Worm (Caenorhabditis elegans) whole organism, L2 larva: Measurements from ENCODE around the gene T09F5.10.

Source experiments
- C34F6.9 ChIP-seq: fragments of 150-350 bp; optimal IDR thresholded peaks from 2 replicates; lab custom pipeline; 2014; ENCODE audit warnings: missing biosample characterization, missing genetic modification characterization
- R02D3.7 ChIP-seq: fragments of 150-350 bp; optimal IDR thresholded peaks from 2 replicates; lab custom pipeline; 2014; ENCODE audit warnings: missing biosample characterization, missing genetic modification characterization
- Y55F3AM.14 ChIP-seq: fragments of 200-800 bp; sonication (Bioruptor generic); optimal IDR thresholded peaks from 2 replicates; lab custom pipeline; 2018; ENCODE audit warnings: mild to moderate bottlenecking, missing genetic modification characterization, missing compliant biosample characterization
- alr-1 ChIP-seq: fragments of 150-350 bp; optimal IDR thresholded peaks from 2 replicates; lab custom pipeline; 2014; ENCODE audit warnings: missing biosample characterization, missing genetic modification characterization
- aly-2 ChIP-seq: fragments of 150-350 bp; optimal IDR thresholded peaks from 2 replicates; lab custom pipeline; 2014; ENCODE audit warnings: missing biosample characterization, missing genetic modification characterization
- ceh-82 ChIP-seq: fragments of 150-350 bp; optimal IDR thresholded peaks from 2 replicates; lab custom pipeline; 2014; ENCODE audit warnings: missing biosample characterization, missing genetic modification characterization
- crh-2 ChIP-seq: sonication (generic microtip); optimal IDR thresholded peaks from 2 replicates; lab custom pipeline; 2017; ENCODE audit warnings: missing biosample characterization, missing genetic modification characterization
- elt-1 ChIP-seq: fragments of 150-350 bp; optimal IDR thresholded peaks from 2 replicates; lab custom pipeline; 2014; ENCODE audit warnings: missing biosample characterization, missing genetic modification characterization
- fos-1 ChIP-seq: fragments of 150-350 bp; optimal IDR thresholded peaks from 2 replicates; lab custom pipeline; 2014; ENCODE audit warnings: missing biosample characterization, missing genetic modification characterization
- gmeb-1 ChIP-seq: fragments of 150-350 bp; optimal IDR thresholded peaks from 2 replicates; lab custom pipeline; 2014; ENCODE audit warnings: missing biosample characterization, missing genetic modification characterization
- lin-11 ChIP-seq: fragments of 150-350 bp; sonication (generic microtip); optimal IDR thresholded peaks from 2 replicates; lab custom pipeline; 2014; ENCODE audit warnings: missing biosample characterization, missing genetic modification characterization, inconsistent platforms, mixed read lengths
- lin-13 ChIP-seq: fragments of 150-350 bp; optimal IDR thresholded peaks from 2 replicates; lab custom pipeline; 2014; ENCODE audit warnings: missing biosample characterization, missing genetic modification reagents, missing genetic modification characterization
- lin-39 ChIP-seq: fragments of 150-350 bp; optimal IDR thresholded peaks from 2 replicates; lab custom pipeline; 2014; ENCODE audit warnings: missing biosample characterization, missing genetic modification reagents, missing genetic modification characterization
- lsy-2 ChIP-seq, 2 experiments: fragments of 150-350 bp in 1 of 2; sonication (generic microtip) in 1 of 2; optimal IDR thresholded peaks; 2 replicates each; lab custom pipeline; 2014 to 2017; ENCODE audit warnings: missing biosample characterization in 2 of 2, missing genetic modification characterization in 2 of 2
- mbf-1 ChIP-seq: sonication (generic microtip); optimal IDR thresholded peaks from 2 replicates; lab custom pipeline; 2017; ENCODE audit warnings: missing biosample characterization, missing genetic modification characterization
- mdl-1 ChIP-seq, 2 experiments: fragments of 150-350 bp in 1 of 2; sonication (generic microtip) in 1 of 2; optimal IDR thresholded peaks; 2 replicates each; lab custom pipeline; 2017; ENCODE audit warnings: missing biosample characterization in 2 of 2, missing genetic modification characterization in 2 of 2
- nhr-10 ChIP-seq: sonication (generic microtip); optimal IDR thresholded peaks from 2 replicates; lab custom pipeline; 2017; ENCODE audit warnings: missing biosample characterization, missing genetic modification characterization
- nhr-11 ChIP-seq: fragments of 150-350 bp; optimal IDR thresholded peaks from 2 replicates; lab custom pipeline; 2014; ENCODE audit warnings: missing biosample characterization, missing genetic modification characterization
- nhr-129 ChIP-seq: fragments of 150-350 bp; optimal IDR thresholded peaks from 2 replicates; lab custom pipeline; 2014; ENCODE audit warnings: missing biosample characterization, missing genetic modification characterization
- nhr-21 ChIP-seq: fragments of 150-350 bp; optimal IDR thresholded peaks from 2 replicates; lab custom pipeline; 2014; ENCODE audit warnings: missing biosample characterization, missing genetic modification characterization
- nhr-23 ChIP-seq: fragments of 150-350 bp; optimal IDR thresholded peaks from 2 replicates; lab custom pipeline; 2014; ENCODE audit warnings: missing biosample characterization, missing genetic modification reagents, missing genetic modification characterization
- nhr-237 ChIP-seq: fragments of 150-350 bp; optimal IDR thresholded peaks from 2 replicates; lab custom pipeline; 2014; ENCODE audit warnings: missing biosample characterization, missing genetic modification characterization
- nhr-25 ChIP-seq: fragments of 150-350 bp; sonication (generic microtip); optimal IDR thresholded peaks from 3 replicates; lab custom pipeline; 2014; ENCODE audit warnings: missing biosample characterization, missing genetic modification characterization
- nhr-6 ChIP-seq: fragments of 150-350 bp; optimal IDR thresholded peaks from 2 replicates; lab custom pipeline; 2014; ENCODE audit warnings: missing biosample characterization, missing genetic modification characterization
- nhr-77 ChIP-seq: fragments of 150-350 bp; optimal IDR thresholded peaks from 2 replicates; lab custom pipeline; 2014; ENCODE audit warnings: missing biosample characterization, missing genetic modification characterization
- peb-1 ChIP-seq: fragments of 150-350 bp; optimal IDR thresholded peaks from 2 replicates; lab custom pipeline; 2014; ENCODE audit warnings: missing biosample characterization, missing genetic modification characterization
- sem-4 ChIP-seq: fragments of 150-350 bp; optimal IDR thresholded peaks from 2 replicates; lab custom pipeline; 2014; ENCODE audit warnings: missing biosample characterization, missing genetic modification reagents, missing genetic modification characterization
- skn-1 ChIP-seq: sonication (generic microtip); optimal IDR thresholded peaks from 2 replicates; lab custom pipeline; 2017; ENCODE audit warnings: missing biosample characterization, missing genetic modification characterization
- sma-3 ChIP-seq: sonication (generic microtip); optimal IDR thresholded peaks from 2 replicates; lab custom pipeline; 2016; ENCODE audit warnings: missing genetic modification reagents, missing genetic modification characterization, missing compliant biosample characterization
- sma-9 ChIP-seq, 2 experiments: fragments of 150-350 bp in 1 of 2; sonication (generic microtip) in 1 of 2; optimal IDR thresholded peaks; 2 replicates each; lab custom pipeline; 2014 to 2016; ENCODE audit warnings: missing genetic modification characterization in 2 of 2, mild to moderate bottlenecking in 1 of 2, missing biosample characterization in 1 of 2, missing compliant biosample characterization in 1 of 2, missing genetic modification reagents in 1 of 2, moderate library complexity in 1 of 2
- snpc-4 ChIP-seq: fragments of 150-350 bp; optimal IDR thresholded peaks from 2 replicates; lab custom pipeline; 2014; ENCODE audit warnings: missing biosample characterization, missing genetic modification characterization
- unc-55 ChIP-seq: fragments of 150-350 bp; sonication (generic microtip); optimal IDR thresholded peaks from 3 replicates; lab custom pipeline; 2014; ENCODE audit warnings: missing biosample characterization, missing genetic modification reagents, missing genetic modification characterization
- zag-1 ChIP-seq: fragments of 150-350 bp; optimal IDR thresholded peaks from 2 replicates; lab custom pipeline; 2014; ENCODE audit warnings: missing biosample characterization, missing genetic modification characterization
- ztf-1 ChIP-seq: fragments of 200-800 bp; sonication (Bioruptor generic); conservative IDR thresholded peaks from 2 replicates; pipeline ENCODE4 v1.3.6; 2022; ENCODE audit warnings: missing genetic modification characterization, missing compliant biosample characterization

T09F5.10 gene

DNA sequence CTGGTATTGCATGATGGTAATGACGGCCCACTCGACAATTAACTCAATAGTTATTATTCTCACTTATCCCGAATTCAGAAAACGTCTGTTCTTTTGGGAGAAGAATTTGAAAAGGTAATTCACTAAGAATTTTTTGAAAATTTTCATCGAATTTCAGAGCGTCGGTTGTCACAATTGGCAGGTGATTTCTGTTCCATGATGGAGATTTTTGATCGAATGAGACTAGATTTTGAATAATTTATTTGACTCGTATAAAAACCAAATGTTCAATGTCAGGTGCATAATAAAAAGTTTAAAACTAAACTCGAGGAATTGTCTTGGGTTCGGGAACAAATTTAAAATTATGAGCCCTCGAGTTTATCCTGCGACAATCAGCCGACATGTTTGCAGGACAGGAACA, 36.8 kb downstream of the T09F5.10 start, which contains the start of gene sri-25:
sri-25 (plus strand) TSS at position 301 of the 400 bp plus-strand sequence.
- TF ChIP-seq lin-11 (tag; lab: Kevin White, UChicago), result no peak
- TF ChIP-seq crh-2 (tag; lab: Kevin White, UChicago), result no peak
- no peak for TF ChIP-seq peb-1 (tag; lab: Kevin White, UChicago)
- no peak for TF ChIP-seq mbf-1 (tag; lab: Kevin White, UChicago)
- no peak for TF ChIP-seq nhr-237 (tag; lab: Kevin White, UChicago)
- TF ChIP-seq fos-1 (tag; lab: Kevin White, UChicago), result no peak
- no peak for TF ChIP-seq unc-55 (GFP tag; lab: Kevin White, UChicago)
- no peak for TF ChIP-seq nhr-21 (tag; lab: Kevin White, UChicago)
- TF ChIP-seq, all 48 proteins: peak for 0

DNA sequence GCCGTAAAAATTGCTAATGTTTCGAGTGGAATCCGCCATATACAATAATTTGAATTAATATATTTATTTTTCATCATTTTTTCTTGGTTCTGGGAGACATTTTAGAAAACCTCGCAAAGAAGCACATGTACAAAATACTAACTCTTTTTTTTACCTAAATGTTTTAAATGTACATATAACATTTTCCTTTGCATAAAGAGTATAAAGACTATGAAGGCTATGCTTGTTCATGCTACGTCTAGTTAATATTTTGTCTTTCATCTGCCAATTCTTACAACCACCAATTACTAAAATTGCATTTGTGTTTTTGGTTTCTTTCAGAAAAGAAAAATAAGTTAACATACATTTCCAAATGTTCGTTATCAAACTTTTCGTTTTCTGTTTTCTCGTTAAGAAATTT, 41.5 kb downstream of the T09F5.10 start, which contains the start of gene irld-25:
irld-25 (plus strand) TSS at position 301 of the 400 bp plus-strand sequence.
- TF ChIP-seq R02D3.7 (tag; lab: Kevin White, UChicago) (no peak), nhr-21 (tag; lab: Kevin White, UChicago) (no peak), sem-4 (tag; lab: Kevin White, UChicago) (no peak), crh-2 (tag; lab: Kevin White, UChicago) (no peak), zag-1 (tag; lab: Kevin White, UChicago) (no peak), skn-1 (tag; lab: Kevin White, UChicago) (no peak), lsy-2 (tag; optimal IDR thresholded peaks at IDR 0.05; lab: Kevin White, UChicago) (no peak), sma-9 (GFP tag; optimal IDR thresholded peaks at IDR 0.05; lab: Kevin White, UChicago) (no peak), sma-9 (tag; optimal IDR thresholded peaks at IDR 0.05; lab: Kevin White, UChicago) (no peak), unc-55 (GFP tag; lab: Kevin White, UChicago) (no peak), nhr-237 (tag; lab: Kevin White, UChicago) (no peak), nhr-129 (tag; lab: Kevin White, UChicago) (no peak), lin-13 (GFP tag; lab: Kevin White, UChicago) (no peak), nhr-25 (no peak), nhr-23 (tag; lab: Kevin White, UChicago) (no peak), aly-2 (tag; lab: Kevin White, UChicago) (no peak), nhr-6 (tag; lab: Kevin White, UChicago) (no peak), C34F6.9 (no peak)

DNA sequence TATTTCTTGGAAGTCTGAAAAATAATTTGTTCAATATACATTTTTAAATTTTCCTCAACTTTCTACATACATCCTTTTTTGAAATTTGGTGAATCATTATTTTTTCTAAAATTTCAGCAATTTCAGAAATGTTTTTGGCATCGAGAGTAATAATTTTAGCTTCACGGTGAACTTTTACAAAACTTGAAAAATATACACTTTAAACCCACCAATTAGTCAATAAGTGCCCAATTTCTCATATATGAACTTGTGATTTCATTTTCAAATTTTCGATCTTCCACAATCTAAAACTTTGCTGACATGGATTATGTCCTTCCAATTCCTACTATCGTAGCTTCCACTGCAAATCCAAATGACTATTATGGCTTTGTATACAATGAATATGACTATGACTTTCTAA, 43.8 kb downstream of the T09F5.10 start, which contains the start of gene srw-24:
srw-24 (plus strand) TSS at position 301 of the 400 bp plus-strand sequence.
- TF ChIP-seq sem-4 (tag; lab: Kevin White, UChicago), result no peak
- TF ChIP-seq sma-9 (GFP tag; optimal IDR thresholded peaks at IDR 0.05; lab: Kevin White, UChicago), result no peak
- TF ChIP-seq sma-9 (tag; optimal IDR thresholded peaks at IDR 0.05; lab: Kevin White, UChicago), result no peak

DNA sequence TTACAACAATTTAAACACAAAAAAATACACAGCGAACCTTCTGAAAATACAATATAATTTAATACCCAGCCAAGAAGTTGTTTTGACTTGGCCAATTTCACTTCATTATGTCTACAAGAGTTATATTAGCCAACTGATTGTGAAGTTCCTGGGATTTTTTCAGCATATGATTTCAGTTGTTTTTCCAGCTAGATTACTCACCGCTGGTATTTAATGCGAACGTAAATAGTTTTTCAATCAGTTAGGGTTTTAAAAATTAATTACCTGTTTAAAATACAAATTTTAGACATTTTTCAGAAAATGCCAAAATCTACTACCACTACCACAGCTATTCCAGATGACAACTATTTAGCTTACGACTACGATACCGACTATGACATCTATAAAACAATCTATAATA, 45.8 kb downstream of the T09F5.10 start, which contains the start of gene srw-14:
srw-14 (plus strand) TSS at position 301 of the 400 bp plus-strand sequence.
- no peak for TF ChIP-seq nhr-11 (tag; lab: Kevin White, UChicago)
- no peak for TF ChIP-seq alr-1 (tag; lab: Kevin White, UChicago)
- no peak for TF ChIP-seq nhr-23 (tag; lab: Kevin White, UChicago)
- no peak for TF ChIP-seq gmeb-1 (tag; lab: Kevin White, UChicago)
- no peak for TF ChIP-seq peb-1 (tag; lab: Kevin White, UChicago)
- no peak for TF ChIP-seq elt-1 (tag; lab: Kevin White, UChicago)
- no peak for TF ChIP-seq zag-1 (tag; lab: Kevin White, UChicago)
- no peak for TF ChIP-seq mbf-1 (tag; lab: Kevin White, UChicago)
- no peak for TF ChIP-seq C34F6.9

DNA sequence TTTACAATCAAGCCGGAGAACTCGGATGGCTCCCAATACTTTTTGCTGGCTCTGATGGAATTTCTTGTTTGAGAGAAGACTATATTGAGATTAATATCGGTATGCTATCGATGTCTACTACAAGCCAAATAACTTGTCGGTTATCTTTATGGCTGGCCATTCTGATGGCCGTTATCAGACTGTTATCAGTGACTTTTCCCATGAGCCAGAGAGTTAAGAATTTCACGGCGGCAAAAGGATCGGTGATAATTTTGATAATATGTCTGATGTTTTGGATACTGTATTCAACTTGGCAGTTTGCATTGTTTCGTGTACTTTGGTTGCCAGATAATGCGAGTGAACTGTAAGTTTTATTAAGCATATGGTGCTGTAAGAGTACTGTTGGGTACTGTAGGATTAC, 46.3 kb downstream of the T09F5.10 start:
- TF ChIP-seq zag-1 (tag; lab: Kevin White, UChicago) (no peak), fos-1 (tag; lab: Kevin White, UChicago) (peak; percentile 74)

DNA sequence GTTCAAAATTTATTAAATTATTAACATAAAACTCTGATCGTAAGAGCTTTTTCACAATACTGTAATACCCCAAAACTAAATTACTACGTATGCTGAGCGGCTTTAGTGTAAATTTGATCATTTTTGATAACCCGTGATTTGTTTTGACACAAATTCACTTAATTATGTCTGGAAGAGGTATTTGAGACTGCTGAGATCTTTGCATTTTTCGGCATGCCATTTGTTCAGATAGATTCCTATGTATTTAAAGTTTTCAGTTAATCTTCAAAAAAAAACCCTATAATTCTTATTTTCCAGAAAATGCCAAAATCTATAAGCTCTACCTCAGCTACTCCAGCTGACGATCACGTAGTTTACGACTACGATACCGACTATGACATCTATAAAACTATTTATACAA, 50.4 kb downstream of the T09F5.10 start, which contains the start of gene srw-15:
srw-15 (plus strand) TSS at position 301 of the 400 bp plus-strand sequence.
- no peak for TF ChIP-seq snpc-4 (tag; lab: Kevin White, UChicago)
- no peak for TF ChIP-seq mdl-1 (tag; optimal IDR thresholded peaks at IDR 0.05; lab: Kevin White, UChicago)
- no peak for TF ChIP-seq lin-39 (tag; lab: Kevin White, UChicago)
- no peak for TF ChIP-seq nhr-77 (tag; lab: Kevin White, UChicago)
- TF ChIP-seq ceh-82 (tag; lab: Kevin White, UChicago), result no peak
- no peak for TF ChIP-seq nhr-10 (tag; lab: Kevin White, UChicago)
- TF ChIP-seq aly-2 (tag; lab: Kevin White, UChicago), result no peak
- TF ChIP-seq nhr-25, result no peak
- no peak for TF ChIP-seq skn-1 (tag; lab: Kevin White, UChicago)
- no peak for TF ChIP-seq fos-1 (tag; lab: Kevin White, UChicago)
- TF ChIP-seq mbf-1 (tag; lab: Kevin White, UChicago), result no peak
- TF ChIP-seq Y55F3AM.14 (GFP tag; lab: Kevin White, UChicago), result no peak
- no peak for TF ChIP-seq zag-1 (tag; lab: Kevin White, UChicago)
- no peak for TF ChIP-seq nhr-23 (tag; lab: Kevin White, UChicago)
- TF ChIP-seq crh-2 (tag; lab: Kevin White, UChicago), result no peak
- TF ChIP-seq nhr-6 (tag; lab: Kevin White, UChicago), result no peak
- TF ChIP-seq sem-4 (tag; lab: Kevin White, UChicago), result no peak
- TF ChIP-seq sma-3 (GFP tag; lab: Kevin White, UChicago), result no peak
- no peak for TF ChIP-seq ztf-1
